Fruit fly (Drosophila melanogaster) whole organism, prepupa: Measurements from ENCODE around the gene Snx27.
A peak's percentile ranks its signal among the peaks of the same experiment; 100 is the strongest.

Experiments used
- Blimp-1 ChIP-seq: fragments of 200-800 bp; sonication (Bioruptor generic); optimal IDR thresholded peaks from 3 replicates; lab custom pipeline; 2017; ENCODE audit warnings: missing biosample characterization, missing genetic modification characterization, mild to moderate bottlenecking, moderate library complexity, missing genetic modification reagents
- CG10669 ChIP-seq: fragments of 200-800 bp; sonication (Bioruptor generic); optimal IDR thresholded peaks from 3 replicates; lab custom pipeline; 2018; ENCODE audit warnings: missing biosample characterization, mild to moderate bottlenecking, missing genetic modification characterization, moderate library complexity
- CG11294 ChIP-seq: fragments of 200-800 bp; sonication (Bioruptor generic); IDR thresholded peaks from 2 replicates; pipeline ENCODE4 v1.3.6; 2022; ENCODE audit warnings: missing biosample characterization, missing genetic modification characterization
- CG11762 ChIP-seq: fragments of 200-800 bp; sonication (Bioruptor generic); optimal IDR thresholded peaks from 3 replicates; lab custom pipeline; 2016; ENCODE audit warnings: missing biosample characterization, missing genetic modification characterization; ENCODE audit not compliant: insufficient read depth
- CG11902 ChIP-seq: fragments of 200-800 bp; sonication (Bioruptor generic); optimal IDR thresholded peaks from 3 replicates; lab custom pipeline; 2016; ENCODE audit warnings: missing biosample characterization, missing genetic modification characterization
- CG15336 ChIP-seq: fragments of 200-800 bp; sonication (Bioruptor generic); IDR thresholded peaks from 2 replicates; pipeline ENCODE4 v1.3.6; 2022; ENCODE audit warnings: missing biosample characterization, missing genetic modification characterization
- CG16779 ChIP-seq: fragments of 200-800 bp; sonication (Bioruptor generic); optimal IDR thresholded peaks from 3 replicates; lab custom pipeline; 2017; ENCODE audit warnings: missing biosample characterization, mild to moderate bottlenecking, missing genetic modification characterization
- CG3032 ChIP-seq: fragments of 200-800 bp; optimal IDR thresholded peaks from 2 replicates; lab custom pipeline; 2019; ENCODE audit warnings: missing biosample characterization, mild to moderate bottlenecking, missing genetic modification characterization, moderate library complexity
- CG32006 ChIP-seq: fragments of 200-800 bp; sonication (Bioruptor generic); optimal IDR thresholded peaks from 3 replicates; lab custom pipeline; 2017; ENCODE audit warnings: missing biosample characterization, mild to moderate bottlenecking, missing genetic modification characterization
- CG34406 ChIP-seq: fragments of 200-800 bp; sonication (Bioruptor generic); optimal IDR thresholded peaks from 3 replicates; lab custom pipeline; 2016; ENCODE audit warnings: missing biosample characterization, missing genetic modification characterization
- CG3919 ChIP-seq: fragments of 200-800 bp; sonication (Bioruptor generic); optimal IDR thresholded peaks from 3 replicates; lab custom pipeline; 2016; ENCODE audit warnings: missing biosample characterization, missing genetic modification characterization
- CG4318 ChIP-seq: fragments of 200-800 bp; sonication (Bioruptor generic); optimal IDR thresholded peaks from 3 replicates; lab custom pipeline; 2017; ENCODE audit warnings: missing biosample characterization, mild to moderate bottlenecking, missing genetic modification characterization
- CG6163 ChIP-seq: fragments of 200-800 bp; sonication (Bioruptor generic); IDR thresholded peaks from 3 replicates; pipeline ENCODE4 v1.3.6; 2022; ENCODE audit warnings: missing biosample characterization, missing genetic modification characterization
- CG6792 ChIP-seq: fragments of 200-800 bp; sonication (Bioruptor generic); optimal IDR thresholded peaks from 3 replicates; lab custom pipeline; 2016; ENCODE audit warnings: missing biosample characterization, missing genetic modification characterization
- CG6854 ChIP-seq: fragments of 200-800 bp; sonication (Bioruptor generic); optimal IDR thresholded peaks from 2 replicates; lab custom pipeline; 2017; ENCODE audit warnings: missing biosample characterization, mild to moderate bottlenecking, missing genetic modification characterization
- CG7368 ChIP-seq: fragments of 200-800 bp; sonication (Bioruptor generic); optimal IDR thresholded peaks from 3 replicates; lab custom pipeline; 2016; ENCODE audit warnings: missing biosample characterization, missing genetic modification characterization
- CG8119 ChIP-seq: fragments of 200-800 bp; sonication (Bioruptor generic); IDR thresholded peaks from 3 replicates; pipeline ENCODE4 v1.3.6; 2022; ENCODE audit warnings: missing biosample characterization, missing genetic modification characterization
- CG8632 ChIP-seq: fragments of 200-800 bp; sonication (Bioruptor generic); optimal IDR thresholded peaks from 3 replicates; lab custom pipeline; 2016; ENCODE audit warnings: missing biosample characterization, missing genetic modification characterization
- Eip75B ChIP-seq: fragments of 200-800 bp; sonication (Bioruptor generic); optimal IDR thresholded peaks from 3 replicates; lab custom pipeline; 2016; ENCODE audit warnings: missing biosample characterization, missing genetic modification characterization
- Eip78C ChIP-seq: fragments of 200-800 bp; sonication (Bioruptor generic); peaks from one replicate; lab custom pipeline; 2016; ENCODE audit warnings: missing biosample characterization, missing genetic modification characterization
- Eip93F ChIP-seq: fragments of 200-800 bp; sonication (Bioruptor generic); optimal IDR thresholded peaks from 2 replicates; lab custom pipeline; 2016; ENCODE audit warnings: missing biosample characterization, mild to moderate bottlenecking, missing genetic modification characterization
- Gug ChIP-seq: fragments of 200-800 bp; sonication (Bioruptor generic); IDR thresholded peaks from 2 replicates; pipeline ENCODE4 v1.3.6; 2022; ENCODE audit warnings: missing biosample characterization, missing genetic modification characterization
- Hr39 ChIP-seq: fragments of 200-800 bp; sonication (Bioruptor generic); optimal IDR thresholded peaks from 2 replicates; lab custom pipeline; 2016; ENCODE audit warnings: missing biosample characterization, missing genetic modification characterization
- Hr4 ChIP-seq: fragments of 200-800 bp; sonication (Bioruptor generic); optimal IDR thresholded peaks from 3 replicates; lab custom pipeline; 2016; ENCODE audit warnings: missing biosample characterization, missing genetic modification characterization
- Met ChIP-seq: fragments of 200-800 bp; sonication (Bioruptor generic); optimal IDR thresholded peaks from 3 replicates; lab custom pipeline; 2016; ENCODE audit warnings: missing biosample characterization, missing genetic modification characterization
- Smox ChIP-seq: fragments of 200-800 bp; sonication (Bioruptor generic); optimal IDR thresholded peaks from 3 replicates; lab custom pipeline; 2016; ENCODE audit warnings: missing biosample characterization, missing genetic modification characterization
- Sox102F ChIP-seq: fragments of 200-800 bp; sonication (Bioruptor generic); optimal IDR thresholded peaks from 2 replicates; lab custom pipeline; 2016; ENCODE audit warnings: missing biosample characterization, mild to moderate bottlenecking, missing genetic modification characterization
- Sox14 ChIP-seq: fragments of 200-800 bp; sonication (Bioruptor generic); optimal IDR thresholded peaks from 3 replicates; lab custom pipeline; 2016; ENCODE audit warnings: missing biosample characterization, missing genetic modification characterization
- Sox15 ChIP-seq: fragments of 200-800 bp; sonication (Bioruptor generic); optimal IDR thresholded peaks from 3 replicates; lab custom pipeline; 2016; ENCODE audit warnings: missing biosample characterization, missing genetic modification characterization
- achi ChIP-seq: fragments of 200-800 bp; sonication (Bioruptor generic); optimal IDR thresholded peaks from 3 replicates; lab custom pipeline; 2016; ENCODE audit warnings: missing biosample characterization, missing genetic modification characterization
- acj6 ChIP-seq: fragments of 200-800 bp; sonication (Bioruptor generic); optimal IDR thresholded peaks from 3 replicates; lab custom pipeline; 2016; ENCODE audit warnings: missing biosample characterization, missing genetic modification characterization
- dac ChIP-seq: fragments of 200-800 bp; sonication (Bioruptor generic); optimal IDR thresholded peaks from 2 replicates; lab custom pipeline; 2017; ENCODE audit warnings: missing biosample characterization, mild to moderate bottlenecking, missing genetic modification characterization
- dsx ChIP-seq: fragments of 200-800 bp; optimal IDR thresholded peaks from 3 replicates; lab custom pipeline; 2019; ENCODE audit warnings: missing biosample characterization, mild to moderate bottlenecking, missing genetic modification characterization, moderate library complexity; ENCODE audit not compliant: poor library complexity, severe bottlenecking
- eg ChIP-seq: fragments of 200-800 bp; sonication (Bioruptor generic); IDR thresholded peaks from 3 replicates; pipeline ENCODE4 v1.3.6; 2022; ENCODE audit warnings: missing biosample characterization, missing genetic modification characterization
- esn ChIP-seq: fragments of 200-800 bp; sonication (Bioruptor generic); optimal IDR thresholded peaks from 2 replicates; lab custom pipeline; 2016; ENCODE audit warnings: missing biosample characterization, mild to moderate bottlenecking, missing genetic modification characterization, moderate library complexity
- fd59A ChIP-seq: fragments of 200-800 bp; sonication (Bioruptor generic); optimal IDR thresholded peaks from 2 replicates; lab custom pipeline; 2017; ENCODE audit warnings: missing biosample characterization, mild to moderate bottlenecking, missing genetic modification characterization, missing genetic modification reagents
- fkh ChIP-seq: fragments of 200-800 bp; sonication (Bioruptor generic); optimal IDR thresholded peaks from 3 replicates; lab custom pipeline; 2017; ENCODE audit warnings: missing biosample characterization, mild to moderate bottlenecking, missing genetic modification characterization, moderate library complexity
- lz ChIP-seq: fragments of 200-800 bp; sonication (Bioruptor generic); optimal IDR thresholded peaks from 3 replicates; lab custom pipeline; 2016; ENCODE audit warnings: missing biosample characterization, missing genetic modification characterization
- net ChIP-seq: fragments of 200-800 bp; sonication (Bioruptor generic); optimal IDR thresholded peaks from 3 replicates; lab custom pipeline; 2016; ENCODE audit warnings: missing biosample characterization, missing genetic modification characterization
- pdm3 ChIP-seq: fragments of 200-800 bp; sonication (Bioruptor generic); optimal IDR thresholded peaks from 3 replicates; lab custom pipeline; 2016; ENCODE audit warnings: missing biosample characterization, missing genetic modification characterization
- spab ChIP-seq: fragments of 200-800 bp; sonication (Bioruptor generic); optimal IDR thresholded peaks from 2 replicates; lab custom pipeline; 2017; ENCODE audit warnings: missing biosample characterization, mild to moderate bottlenecking, missing genetic modification characterization, missing genetic modification reagents
- ss ChIP-seq, 2 experiments: fragments of 200-800 bp; sonication (Bioruptor generic); optimal IDR thresholded peaks; 2 replicates in 1 of 2; 3 replicates in 1 of 2; lab custom pipeline; 2017 to 2018; ENCODE audit warnings: mild to moderate bottlenecking in 2 of 2, missing biosample characterization in 2 of 2, missing genetic modification characterization in 2 of 2, moderate library complexity in 1 of 2
- svp ChIP-seq: fragments of 200-800 bp; sonication (Bioruptor generic); peaks from one replicate; lab custom pipeline; 2016; ENCODE audit warnings: missing biosample characterization, missing genetic modification characterization
- vri ChIP-seq: fragments of 200-800 bp; sonication (Bioruptor generic); optimal IDR thresholded peaks from 3 replicates; lab custom pipeline; 2016; ENCODE audit warnings: missing biosample characterization, mild to moderate bottlenecking, missing genetic modification characterization

Gene Snx27

DNA sequence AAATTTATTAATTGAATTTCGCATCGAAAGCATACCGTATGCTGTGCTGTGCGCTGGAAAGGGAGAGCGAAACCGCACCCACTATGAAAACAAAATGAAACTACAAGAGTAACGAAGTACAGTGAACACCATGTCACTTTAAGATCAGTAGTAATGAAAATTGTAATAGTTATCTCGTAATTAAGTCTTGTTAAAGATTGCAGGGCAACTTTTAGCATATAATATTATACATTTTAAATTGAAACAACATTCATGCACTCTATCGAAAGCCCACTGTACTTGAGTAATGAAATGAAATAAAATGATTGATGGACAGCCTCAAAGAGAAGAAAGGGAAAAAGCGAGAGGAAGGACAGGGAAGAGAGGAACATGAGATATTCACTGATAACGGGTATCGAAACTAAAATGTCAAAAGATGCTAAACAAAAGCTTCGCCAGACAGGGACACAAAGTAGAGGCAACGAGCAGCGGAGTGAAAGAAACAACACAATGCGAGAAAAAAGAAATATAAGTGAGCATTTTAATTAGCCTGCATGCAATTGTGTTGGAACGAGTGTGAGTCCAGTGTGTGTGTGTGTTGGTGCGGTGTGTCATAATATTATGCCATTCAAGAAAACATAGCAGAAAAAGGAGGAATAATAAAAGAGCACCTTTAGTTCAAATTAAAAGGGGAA is 2.4 kb downstream of the Snx27 start (continued):
- TF ChIP-seq ss (GFP tag; optimal IDR thresholded peaks at IDR 0.05; lab: Kevin White, UChicago) (peak; percentile 76 to 93), svp (GFP tag; lab: Kevin White, UChicago) (peak; percentile 97), Eip93F (peak; percentile 74), eg (peak; percentile 93), CG11902 (GFP tag; lab: Kevin White, UChicago) (peak; percentile 72), CG7368 (GFP tag; lab: Kevin White, UChicago) (peak; percentile 81), Eip78C (GFP tag; lab: Kevin White, UChicago) (peak; percentile 98), Sox102F (peak; percentile 92), Sox14 (GFP tag; lab: Kevin White, UChicago) (peak; percentile 92), spab (GFP tag; lab: Kevin White, UChicago) (peak; percentile 71), CG11294 (GFP tag; lab: Robert Waterston, UW) (peak; percentile 86), CG15336 (GFP tag; lab: Robert Waterston, UW) (peak; percentile 89), CG4318 (peak; percentile 71), CG11762 (peak; percentile 73), CG6854 (GFP tag; lab: Kevin White, UChicago) (no peak), achi (GFP tag; lab: Kevin White, UChicago) (peak; percentile 89), dac (GFP tag; lab: Kevin White, UChicago) (peak; percentile 67), dsx (peak; percentile 88), CG10669 (GFP tag; lab: Kevin White, UChicago) (peak; percentile 83), Gug (peak; percentile 89)

DNA sequence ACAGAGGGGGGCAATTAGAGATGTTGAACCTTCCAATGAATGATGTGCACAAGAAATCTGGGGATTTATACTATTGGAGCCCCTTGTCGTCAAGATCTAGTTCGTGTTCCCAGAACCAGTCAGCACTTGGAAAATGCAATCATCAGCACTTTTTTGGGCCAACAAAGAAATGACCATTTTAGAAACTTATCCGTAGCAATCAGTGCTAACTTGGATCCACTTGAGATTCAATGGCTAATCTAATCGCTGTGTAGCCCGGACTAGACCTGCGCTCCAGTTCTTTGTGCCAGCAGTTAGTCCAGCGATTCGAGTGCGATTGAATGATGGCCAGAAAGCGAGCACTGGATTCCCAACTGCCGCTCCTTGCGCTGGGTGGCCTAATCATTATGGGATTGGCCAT is 5.4 kb downstream of the Snx27 start, which contains the start of gene CG15773:
Gene CG15773, plus strand, starts transcription at position 301 of the 400 bp plus-strand sequence.
- TF ChIP-seq Met (GFP tag; lab: Kevin White, UChicago) (no peak), net (GFP tag; lab: Kevin White, UChicago) (no peak), CG34406 (GFP tag; lab: Kevin White, UChicago) (no peak), vri (GFP tag; lab: Kevin White, UChicago) (no peak), Eip75B (GFP tag; lab: Kevin White, UChicago) (no peak), CG6792 (GFP tag; lab: Kevin White, UChicago) (no peak), esn (GFP tag; lab: Kevin White, UChicago) (no peak), Blimp-1 (no peak), Hr39 (GFP tag; lab: Kevin White, UChicago) (no peak), CG8632 (no peak), CG11762 (no peak)
- TF ChIP-seq, all 60 proteins: peak for 0

DNA sequence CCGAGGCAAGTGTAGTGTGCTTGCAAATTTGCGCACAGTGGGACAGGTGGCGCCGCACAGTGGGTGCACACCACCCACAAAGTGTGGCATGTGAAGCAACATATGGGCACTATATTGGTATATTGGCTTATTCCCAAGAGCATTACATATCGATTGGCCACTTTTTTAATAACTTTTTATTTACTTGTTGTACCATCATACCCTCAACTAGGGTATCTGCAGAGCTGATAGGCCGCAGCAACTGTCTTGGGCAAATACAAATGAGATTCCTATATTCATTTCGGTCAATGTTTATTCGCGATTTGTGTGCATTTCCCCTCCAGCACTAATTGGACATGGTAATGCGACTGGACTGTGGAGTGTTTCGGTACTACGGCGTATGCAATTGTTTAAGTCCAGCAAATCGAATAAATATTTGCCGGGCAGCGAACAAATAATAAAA is 13.1 kb downstream of the Snx27 start:
- TF ChIP-seq CG10669 (GFP tag; lab: Kevin White, UChicago) = peak; percentile 80
- TF ChIP-seq CG11762 = peak; percentile 80
- TF ChIP-seq CG3032 (tag; lab: Kevin White, UChicago) = peak; percentile 87
- peak; percentile 89 for TF ChIP-seq CG8119
- peak; percentile 35 for TF ChIP-seq CG16779 (tag; lab: Kevin White, UChicago)
- TF ChIP-seq CG32006 (GFP tag; lab: Kevin White, UChicago) = peak; percentile 94
- peak; percentile 51 for TF ChIP-seq Sox102F
- peak; percentile 43 for TF ChIP-seq vri (GFP tag; lab: Kevin White, UChicago)
- peak; percentile 83 for TF ChIP-seq fkh (GFP tag; lab: Kevin White, UChicago)
- peak; percentile 55 for TF ChIP-seq Smox (GFP tag; lab: Kevin White, UChicago)
- TF ChIP-seq acj6 (GFP tag; lab: Kevin White, UChicago) = peak; percentile 88
- TF ChIP-seq dac (GFP tag; lab: Kevin White, UChicago) = peak; percentile 88
- TF ChIP-seq Sox15 (GFP tag; lab: Kevin White, UChicago) = peak; percentile 73
- TF ChIP-seq CG6163 (GFP tag; lab: Robert Waterston, UW) = peak; percentile 93
- no peak for TF ChIP-seq Blimp-1
- TF ChIP-seq Sox14 (GFP tag; lab: Kevin White, UChicago) = peak; percentile 89
- TF ChIP-seq net (GFP tag; lab: Kevin White, UChicago) = peak; percentile 88
- no peak for TF ChIP-seq Eip93F
- peak; percentile 87 for TF ChIP-seq achi (GFP tag; lab: Kevin White, UChicago)
- peak; percentile 77 for TF ChIP-seq lz (GFP tag; lab: Kevin White, UChicago)
- peak; percentile 88 for TF ChIP-seq CG15336 (GFP tag; lab: Robert Waterston, UW)
- TF ChIP-seq CG6792 (GFP tag; lab: Kevin White, UChicago) = peak; percentile 81
- TF ChIP-seq CG3919 = peak; percentile 89
- peak; percentile 65 for TF ChIP-seq Met (GFP tag; lab: Kevin White, UChicago)
- TF ChIP-seq Gug = peak; percentile 88
- peak; percentile 85 for TF ChIP-seq CG7368 (GFP tag; lab: Kevin White, UChicago)
- TF ChIP-seq pdm3 (GFP tag; lab: Kevin White, UChicago) = peak; percentile 90
- peak; percentile 75 for TF ChIP-seq CG34406 (GFP tag; lab: Kevin White, UChicago)
- peak; percentile 76 for TF ChIP-seq fd59A
- TF ChIP-seq CG11294 (GFP tag; lab: Robert Waterston, UW) = peak; percentile 84
- TF ChIP-seq Hr4 (GFP tag; lab: Kevin White, UChicago) = peak; percentile 94
